Fruit fly (Drosophila melanogaster): Measurements from ENCODE around the gene Ir76a.

Gene Ir76a

dm6 chr3L:19813075-19813903 is 14.2 kb downstream of the Ir76a start, which contains the start of gene Cyp305a1:
Gene Cyp305a1, minus strand, starts transcription at chr3L:19813339.
- no peak for TF ChIP-seq Rel (GFP tag; optimal IDR thresholded peaks at IDR 0.05)
- TF ChIP-seq Rel (tag; optimal IDR thresholded peaks at IDR 0.05), result no peak
- TF ChIP-seq Dif (GFP tag; optimal IDR thresholded peaks at IDR 0.05; ENCODE audit: partially characterized antibody), result no peak
- no peak for TF ChIP-seq dmrt93B (GFP tag; optimal IDR thresholded peaks at IDR 0.05)
- TF ChIP-seq OdsH (GFP tag; optimal IDR thresholded peaks at IDR 0.05), result no peak
- TF ChIP-seq Hr83 (GFP tag; optimal IDR thresholded peaks at IDR 0.05; ENCODE audit: poor library complexity, severe bottlenecking), result no peak
- no peak for TF ChIP-seq Dfd (GFP tag; optimal IDR thresholded peaks at IDR 0.05)
- no peak for TF ChIP-seq jim (GFP tag; optimal IDR thresholded peaks at IDR 0.05)

- no peak for TF ChIP-seq woc (GFP tag; optimal IDR thresholded peaks at IDR 0.05)
- TF ChIP-seq h (GFP tag; optimal IDR thresholded peaks at IDR 0.05), result no peak
- no peak for TF ChIP-seq Dif (GFP tag; optimal IDR thresholded peaks at IDR 0.05; ENCODE audit: partially characterized antibody)
- TF ChIP-seq Abd-B (GFP tag; optimal IDR thresholded peaks at IDR 0.05), result no peak
- TF ChIP-seq Myc (optimal IDR thresholded peaks at IDR 0.05), result no peak
- TF ChIP-seq HLH106 (tag; optimal IDR thresholded peaks at IDR 0.05), result no peak
- no peak for TF ChIP-seq Mio (GFP tag; optimal IDR thresholded peaks at IDR 0.05)
- TF ChIP-seq Vsx2 (GFP tag; optimal IDR thresholded peaks at IDR 0.05; ENCODE audit: partially characterized antibody), result no peak
- no peak for TF ChIP-seq br (GFP tag; optimal IDR thresholded peaks at IDR 0.05)
- TF ChIP-seq rgr (GFP tag; optimal IDR thresholded peaks at IDR 0.05), result no peak
- no peak for TF ChIP-seq Hr83 (GFP tag; optimal IDR thresholded peaks at IDR 0.05; ENCODE audit: poor library complexity, severe bottlenecking)
- peak; percentile 8 for TF ChIP-seq OdsH (GFP tag; optimal IDR thresholded peaks at IDR 0.05)
- TF ChIP-seq Dfd (GFP tag; optimal IDR thresholded peaks at IDR 0.05), result no peak
- no peak for TF ChIP-seq sv (GFP tag; optimal IDR thresholded peaks at IDR 0.05)
- TF ChIP-seq GATAd (GFP tag; optimal IDR thresholded peaks at IDR 0.05), result no peak
- TF ChIP-seq CrebA (GFP tag; optimal IDR thresholded peaks at IDR 0.05; ENCODE audit: borderline replicate concordance), result no peak
- TF ChIP-seq lola (GFP tag; optimal IDR thresholded peaks at IDR 0.05), result no peak
- no peak for TF ChIP-seq dmrt93B (GFP tag; optimal IDR thresholded peaks at IDR 0.05)
- no peak for TF ChIP-seq CG9705 (GFP tag; optimal IDR thresholded peaks at IDR 0.05)
- TF ChIP-seq foxo (GFP tag; optimal IDR thresholded peaks at IDR 0.05), result no peak
- TF ChIP-seq Hnf4 (GFP tag; optimal IDR thresholded peaks at IDR 0.05), result no peak
- no peak for TF ChIP-seq Hr78 (GFP tag; optimal IDR thresholded peaks at IDR 0.05)
- TF ChIP-seq pan (optimal IDR thresholded peaks at IDR 0.05), result no peak
- no peak for TF ChIP-seq usp (GFP tag; optimal IDR thresholded peaks at IDR 0.05)
- TF ChIP-seq tai (GFP tag; optimal IDR thresholded peaks at IDR 0.05), result no peak
- no peak for TF ChIP-seq CG32264 (GFP tag; optimal IDR thresholded peaks at IDR 0.05)
- TF ChIP-seq ey (GFP tag; optimal IDR thresholded peaks at IDR 0.05), result peak; percentile 15
- TF ChIP-seq N (GFP tag; optimal IDR thresholded peaks at IDR 0.05), result peak; percentile 39
- TF ChIP-seq fru (GFP tag; optimal IDR thresholded peaks at IDR 0.05), result no peak
- no peak for TF ChIP-seq dsf (GFP tag; optimal IDR thresholded peaks at IDR 0.05; ENCODE audit: borderline replicate concordance)
- TF ChIP-seq dl (GFP tag; optimal IDR thresholded peaks at IDR 0.05; ENCODE audit: insufficient read depth in 1 of 2, partially characterized antibody in 2 of 2), result no peak
- no peak for TF ChIP-seq brk (GFP tag; optimal IDR thresholded peaks at IDR 0.05)
- no peak for TF ChIP-seq Jra (GFP tag; optimal IDR thresholded peaks at IDR 0.05)
- TF ChIP-seq jim (GFP tag; optimal IDR thresholded peaks at IDR 0.05), result no peak
- TF ChIP-seq psq (GFP tag; optimal IDR thresholded peaks at IDR 0.05), result peak; percentile 10
- no peak for TF ChIP-seq sage (GFP tag; optimal IDR thresholded peaks at IDR 0.05)
- no peak for TF ChIP-seq Rel (GFP tag; optimal IDR thresholded peaks at IDR 0.05)
- TF ChIP-seq Rel (tag; optimal IDR thresholded peaks at IDR 0.05), result peak; percentile 42
- TF ChIP-seq Sp1 (GFP tag; optimal IDR thresholded peaks at IDR 0.05), result peak; percentile 39
These were observed 16.5 kb downstream of the Ir76a start, which contains the start of gene cyc for dm6 chr3L:19815472-19816150. Gene cyc, minus strand, starts transcription at chr3L:19815938.

Data from whole organism, wandering third instar larva.